Fruit fly (Drosophila melanogaster): Measurements from ENCODE around the gene CG8745.

- no peak for TF ChIP-seq Abd-B (GFP tag; optimal IDR thresholded peaks at IDR 0.05)
- no peak for TF ChIP-seq br (GFP tag; optimal IDR thresholded peaks at IDR 0.05)
- no peak for TF ChIP-seq foxo (GFP tag; optimal IDR thresholded peaks at IDR 0.05)
- no peak for TF ChIP-seq dmrt93B (GFP tag; optimal IDR thresholded peaks at IDR 0.05)
- no peak for TF ChIP-seq Vsx2 (GFP tag; optimal IDR thresholded peaks at IDR 0.05; ENCODE audit: partially characterized antibody)
Observed at dm6 chr3L:13911649-13912260, 45.0 kb upstream of the CG8745 start.
